Fruit fly (Drosophila melanogaster) whole organism, prepupa: ENCODE results near the gene CG14615.

Experiments used
- Blimp-1 ChIP-seq: fragments of 200-800 bp; sonication (Bioruptor generic); optimal IDR thresholded peaks from 3 replicates; lab custom pipeline; 2017; ENCODE audit warnings: missing biosample characterization, missing genetic modification characterization, mild to moderate bottlenecking, moderate library complexity, missing genetic modification reagents
- CG6854 ChIP-seq: fragments of 200-800 bp; sonication (Bioruptor generic); optimal IDR thresholded peaks from 2 replicates; lab custom pipeline; 2017; ENCODE audit warnings: missing biosample characterization, mild to moderate bottlenecking, missing genetic modification characterization
- CG9139 ChIP-seq: fragments of 200-800 bp; sonication (Bioruptor generic); optimal IDR thresholded peaks from 3 replicates; lab custom pipeline; 2017; ENCODE audit warnings: missing biosample characterization, mild to moderate bottlenecking, missing genetic modification characterization
- Eip75B ChIP-seq: fragments of 200-800 bp; sonication (Bioruptor generic); optimal IDR thresholded peaks from 3 replicates; lab custom pipeline; 2016; ENCODE audit warnings: missing biosample characterization, missing genetic modification characterization
- Eip78C ChIP-seq: fragments of 200-800 bp; sonication (Bioruptor generic); peaks from one replicate; lab custom pipeline; 2016; ENCODE audit warnings: missing biosample characterization, missing genetic modification characterization
- Eip93F ChIP-seq: fragments of 200-800 bp; sonication (Bioruptor generic); optimal IDR thresholded peaks from 2 replicates; lab custom pipeline; 2016; ENCODE audit warnings: missing biosample characterization, mild to moderate bottlenecking, missing genetic modification characterization
- Hr4 ChIP-seq: fragments of 200-800 bp; sonication (Bioruptor generic); optimal IDR thresholded peaks from 3 replicates; lab custom pipeline; 2016; ENCODE audit warnings: missing biosample characterization, missing genetic modification characterization
- dsx ChIP-seq: fragments of 200-800 bp; optimal IDR thresholded peaks from 3 replicates; lab custom pipeline; 2019; ENCODE audit warnings: missing biosample characterization, mild to moderate bottlenecking, missing genetic modification characterization, moderate library complexity; ENCODE audit not compliant: poor library complexity, severe bottlenecking
- lz ChIP-seq: fragments of 200-800 bp; sonication (Bioruptor generic); optimal IDR thresholded peaks from 3 replicates; lab custom pipeline; 2016; ENCODE audit warnings: missing biosample characterization, missing genetic modification characterization

DNA sequence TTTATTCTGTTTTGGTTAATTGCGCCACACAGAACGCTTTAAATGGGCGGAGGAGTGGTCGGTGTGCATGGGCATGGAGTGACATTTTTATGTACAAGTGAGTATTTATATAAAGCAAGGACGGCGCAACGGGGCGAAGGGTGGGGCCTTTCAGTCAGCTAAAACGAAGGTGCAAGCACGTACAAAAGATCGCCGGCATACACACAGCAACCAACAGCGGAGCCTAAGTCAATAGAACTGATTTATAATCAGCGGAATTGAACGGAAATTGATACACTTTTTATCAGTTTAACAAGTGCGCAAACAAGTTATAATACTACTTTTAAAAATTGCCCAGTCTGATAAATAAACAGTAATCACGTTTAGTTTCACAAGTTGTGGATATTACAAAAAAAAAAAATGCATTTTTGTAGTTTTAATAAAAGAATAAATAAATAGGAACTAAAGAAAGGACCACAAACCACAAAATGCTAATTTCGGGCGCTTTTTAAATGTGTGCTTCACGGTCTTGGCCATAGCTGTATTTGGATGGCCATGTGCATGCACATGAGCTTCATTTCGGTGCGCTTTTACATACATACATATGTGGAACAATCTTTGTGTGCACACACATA is 30.0 kb upstream of the CG14615 start:
- TF ChIP-seq Eip78C (GFP tag; lab: Kevin White, UChicago) (peak; percentile 88), CG9139 (GFP tag; lab: Kevin White, UChicago) (no peak), dsx (peak; percentile 16), Hr4 (peak; percentile 68), Eip75B (GFP tag; lab: Kevin White, UChicago) (peak; percentile 72), CG6854 (no peak), Blimp-1 (peak; percentile 44), lz (GFP tag; lab: Kevin White, UChicago) (peak; percentile 78), Eip93F (GFP tag; lab: Kevin White, UChicago) (no peak)
